Fruit fly (Drosophila melanogaster) whole organism, prepupa: ENCODE measurements around the gene Atg6.

Experiments used
- Blimp-1 ChIP-seq: fragments of 200-800 bp; sonication (Bioruptor generic); optimal IDR thresholded peaks from 3 replicates; lab custom pipeline; 2017; ENCODE audit warnings: missing biosample characterization, missing genetic modification characterization, mild to moderate bottlenecking, moderate library complexity, missing genetic modification reagents
- CG10631 ChIP-seq: fragments of 200-800 bp; sonication (Bioruptor generic); optimal IDR thresholded peaks from 2 replicates; lab custom pipeline; 2016; ENCODE audit warnings: missing biosample characterization, missing genetic modification characterization
- CG10669 ChIP-seq: fragments of 200-800 bp; sonication (Bioruptor generic); optimal IDR thresholded peaks from 3 replicates; lab custom pipeline; 2018; ENCODE audit warnings: missing biosample characterization, mild to moderate bottlenecking, missing genetic modification characterization, moderate library complexity
- CG11762 ChIP-seq: fragments of 200-800 bp; sonication (Bioruptor generic); optimal IDR thresholded peaks from 3 replicates; lab custom pipeline; 2016; ENCODE audit warnings: missing biosample characterization, missing genetic modification characterization; ENCODE audit not compliant: insufficient read depth
- CG15336 ChIP-seq: fragments of 200-800 bp; sonication (Bioruptor generic); IDR thresholded peaks from 2 replicates; pipeline ENCODE4 v1.3.6; 2022; ENCODE audit warnings: missing biosample characterization, missing genetic modification characterization
- CG1621 ChIP-seq: fragments of 200-800 bp; sonication (Bioruptor generic); optimal IDR thresholded peaks from 3 replicates; lab custom pipeline; 2018; ENCODE audit warnings: missing biosample characterization, mild to moderate bottlenecking, missing genetic modification characterization
- CG16779 ChIP-seq: fragments of 200-800 bp; sonication (Bioruptor generic); optimal IDR thresholded peaks from 3 replicates; lab custom pipeline; 2017; ENCODE audit warnings: missing biosample characterization, mild to moderate bottlenecking, missing genetic modification characterization
- CG3032 ChIP-seq: fragments of 200-800 bp; optimal IDR thresholded peaks from 2 replicates; lab custom pipeline; 2019; ENCODE audit warnings: missing biosample characterization, mild to moderate bottlenecking, missing genetic modification characterization, moderate library complexity
- CG31627 ChIP-seq: fragments of 200-800 bp; sonication (Bioruptor generic); optimal IDR thresholded peaks from 3 replicates; lab custom pipeline; 2016; ENCODE audit warnings: missing biosample characterization, missing genetic modification characterization
- CG32006 ChIP-seq: fragments of 200-800 bp; sonication (Bioruptor generic); optimal IDR thresholded peaks from 3 replicates; lab custom pipeline; 2017; ENCODE audit warnings: missing biosample characterization, mild to moderate bottlenecking, missing genetic modification characterization
- CG34406 ChIP-seq: fragments of 200-800 bp; sonication (Bioruptor generic); optimal IDR thresholded peaks from 3 replicates; lab custom pipeline; 2016; ENCODE audit warnings: missing biosample characterization, missing genetic modification characterization
- CG3919 ChIP-seq: fragments of 200-800 bp; sonication (Bioruptor generic); optimal IDR thresholded peaks from 3 replicates; lab custom pipeline; 2016; ENCODE audit warnings: missing biosample characterization, missing genetic modification characterization
- CG4318 ChIP-seq: fragments of 200-800 bp; sonication (Bioruptor generic); optimal IDR thresholded peaks from 3 replicates; lab custom pipeline; 2017; ENCODE audit warnings: missing biosample characterization, mild to moderate bottlenecking, missing genetic modification characterization
- CG6276 ChIP-seq: fragments of 200-800 bp; sonication (Bioruptor generic); optimal IDR thresholded peaks from 2 replicates; lab custom pipeline; 2017; ENCODE audit warnings: missing biosample characterization, mild to moderate bottlenecking, missing genetic modification characterization
- CG6792 ChIP-seq: fragments of 200-800 bp; sonication (Bioruptor generic); optimal IDR thresholded peaks from 3 replicates; lab custom pipeline; 2016; ENCODE audit warnings: missing biosample characterization, missing genetic modification characterization
- CG6854 ChIP-seq: fragments of 200-800 bp; sonication (Bioruptor generic); optimal IDR thresholded peaks from 2 replicates; lab custom pipeline; 2017; ENCODE audit warnings: missing biosample characterization, mild to moderate bottlenecking, missing genetic modification characterization
- CG7368 ChIP-seq: fragments of 200-800 bp; sonication (Bioruptor generic); optimal IDR thresholded peaks from 3 replicates; lab custom pipeline; 2016; ENCODE audit warnings: missing biosample characterization, missing genetic modification characterization
- CG8119 ChIP-seq: fragments of 200-800 bp; sonication (Bioruptor generic); IDR thresholded peaks from 3 replicates; pipeline ENCODE4 v1.3.6; 2022; ENCODE audit warnings: missing biosample characterization, missing genetic modification characterization
- CG8319 ChIP-seq: fragments of 200-800 bp; sonication (Bioruptor generic); optimal IDR thresholded peaks from 3 replicates; lab custom pipeline; 2016; ENCODE audit warnings: missing biosample characterization, missing genetic modification characterization
- CG9139 ChIP-seq: fragments of 200-800 bp; sonication (Bioruptor generic); optimal IDR thresholded peaks from 3 replicates; lab custom pipeline; 2017; ENCODE audit warnings: missing biosample characterization, mild to moderate bottlenecking, missing genetic modification characterization
- Eip75B ChIP-seq: fragments of 200-800 bp; sonication (Bioruptor generic); optimal IDR thresholded peaks from 3 replicates; lab custom pipeline; 2016; ENCODE audit warnings: missing biosample characterization, missing genetic modification characterization
- Eip78C ChIP-seq: fragments of 200-800 bp; sonication (Bioruptor generic); peaks from one replicate; lab custom pipeline; 2016; ENCODE audit warnings: missing biosample characterization, missing genetic modification characterization
- Ets21C ChIP-seq: fragments of 200-800 bp; sonication (Bioruptor generic); optimal IDR thresholded peaks from 3 replicates; lab custom pipeline; 2016; ENCODE audit warnings: missing biosample characterization, missing genetic modification characterization
- Ets96B ChIP-seq: fragments of 200-800 bp; optimal IDR thresholded peaks from 2 replicates; lab custom pipeline; 2019; ENCODE audit warnings: missing biosample characterization, mild to moderate bottlenecking, missing genetic modification characterization, moderate library complexity
- Gug ChIP-seq: fragments of 200-800 bp; sonication (Bioruptor generic); IDR thresholded peaks from 2 replicates; pipeline ENCODE4 v1.3.6; 2022; ENCODE audit warnings: missing biosample characterization, missing genetic modification characterization
- Hr39 ChIP-seq: fragments of 200-800 bp; sonication (Bioruptor generic); optimal IDR thresholded peaks from 2 replicates; lab custom pipeline; 2016; ENCODE audit warnings: missing biosample characterization, missing genetic modification characterization
- Lpt ChIP-seq: fragments of 200-800 bp; sonication (Bioruptor generic); optimal IDR thresholded peaks from 3 replicates; lab custom pipeline; 2016; ENCODE audit warnings: missing biosample characterization, missing genetic modification characterization
- Met ChIP-seq: fragments of 200-800 bp; sonication (Bioruptor generic); optimal IDR thresholded peaks from 3 replicates; lab custom pipeline; 2016; ENCODE audit warnings: missing biosample characterization, missing genetic modification characterization
- Sox14 ChIP-seq: fragments of 200-800 bp; sonication (Bioruptor generic); optimal IDR thresholded peaks from 3 replicates; lab custom pipeline; 2016; ENCODE audit warnings: missing biosample characterization, missing genetic modification characterization
- achi ChIP-seq: fragments of 200-800 bp; sonication (Bioruptor generic); optimal IDR thresholded peaks from 3 replicates; lab custom pipeline; 2016; ENCODE audit warnings: missing biosample characterization, missing genetic modification characterization
- acj6 ChIP-seq: fragments of 200-800 bp; sonication (Bioruptor generic); optimal IDR thresholded peaks from 3 replicates; lab custom pipeline; 2016; ENCODE audit warnings: missing biosample characterization, missing genetic modification characterization
- cyc ChIP-seq: fragments of 200-800 bp; sonication (Bioruptor generic); optimal IDR thresholded peaks from 3 replicates; lab custom pipeline; 2016; ENCODE audit warnings: missing biosample characterization, missing genetic modification characterization
- dac ChIP-seq: fragments of 200-800 bp; sonication (Bioruptor generic); optimal IDR thresholded peaks from 2 replicates; lab custom pipeline; 2017; ENCODE audit warnings: missing biosample characterization, mild to moderate bottlenecking, missing genetic modification characterization
- dsx ChIP-seq: fragments of 200-800 bp; optimal IDR thresholded peaks from 3 replicates; lab custom pipeline; 2019; ENCODE audit warnings: missing biosample characterization, mild to moderate bottlenecking, missing genetic modification characterization, moderate library complexity; ENCODE audit not compliant: poor library complexity, severe bottlenecking
- eg ChIP-seq: fragments of 200-800 bp; sonication (Bioruptor generic); IDR thresholded peaks from 3 replicates; pipeline ENCODE4 v1.3.6; 2022; ENCODE audit warnings: missing biosample characterization, missing genetic modification characterization
- fd59A ChIP-seq: fragments of 200-800 bp; sonication (Bioruptor generic); optimal IDR thresholded peaks from 2 replicates; lab custom pipeline; 2017; ENCODE audit warnings: missing biosample characterization, mild to moderate bottlenecking, missing genetic modification characterization, missing genetic modification reagents
- fd85E ChIP-seq: fragments of 200-800 bp; sonication (Bioruptor generic); optimal IDR thresholded peaks from 3 replicates; lab custom pipeline; 2016; ENCODE audit warnings: missing biosample characterization, missing genetic modification characterization
- fkh ChIP-seq: fragments of 200-800 bp; sonication (Bioruptor generic); optimal IDR thresholded peaks from 3 replicates; lab custom pipeline; 2017; ENCODE audit warnings: missing biosample characterization, mild to moderate bottlenecking, missing genetic modification characterization, moderate library complexity
- net ChIP-seq: fragments of 200-800 bp; sonication (Bioruptor generic); optimal IDR thresholded peaks from 3 replicates; lab custom pipeline; 2016; ENCODE audit warnings: missing biosample characterization, missing genetic modification characterization
- pdm3 ChIP-seq: fragments of 200-800 bp; sonication (Bioruptor generic); optimal IDR thresholded peaks from 3 replicates; lab custom pipeline; 2016; ENCODE audit warnings: missing biosample characterization, missing genetic modification characterization
- salr ChIP-seq, 2 experiments: fragments of 200-800 bp; sonication (Bioruptor generic); optimal IDR thresholded peaks; 3 replicates each; lab custom pipeline; 2016 to 2018; ENCODE audit warnings: missing biosample characterization in 2 of 2, missing genetic modification characterization in 2 of 2, mild to moderate bottlenecking in 1 of 2
- spab ChIP-seq: fragments of 200-800 bp; sonication (Bioruptor generic); optimal IDR thresholded peaks from 2 replicates; lab custom pipeline; 2017; ENCODE audit warnings: missing biosample characterization, mild to moderate bottlenecking, missing genetic modification characterization, missing genetic modification reagents
- svp ChIP-seq: fragments of 200-800 bp; sonication (Bioruptor generic); peaks from one replicate; lab custom pipeline; 2016; ENCODE audit warnings: missing biosample characterization, missing genetic modification characterization
- topi ChIP-seq: fragments of 200-800 bp; sonication (Bioruptor generic); optimal IDR thresholded peaks from 3 replicates; lab custom pipeline; 2016; ENCODE audit warnings: missing biosample characterization, missing genetic modification characterization
- vri ChIP-seq: fragments of 200-800 bp; sonication (Bioruptor generic); optimal IDR thresholded peaks from 3 replicates; lab custom pipeline; 2016; ENCODE audit warnings: missing biosample characterization, mild to moderate bottlenecking, missing genetic modification characterization

Gene Atg6

dm6 chr3R:24025715-24026467 is 24.7 kb downstream of the Atg6 start (continued):
- peak; percentile 58 for TF ChIP-seq CG32006

DNA sequence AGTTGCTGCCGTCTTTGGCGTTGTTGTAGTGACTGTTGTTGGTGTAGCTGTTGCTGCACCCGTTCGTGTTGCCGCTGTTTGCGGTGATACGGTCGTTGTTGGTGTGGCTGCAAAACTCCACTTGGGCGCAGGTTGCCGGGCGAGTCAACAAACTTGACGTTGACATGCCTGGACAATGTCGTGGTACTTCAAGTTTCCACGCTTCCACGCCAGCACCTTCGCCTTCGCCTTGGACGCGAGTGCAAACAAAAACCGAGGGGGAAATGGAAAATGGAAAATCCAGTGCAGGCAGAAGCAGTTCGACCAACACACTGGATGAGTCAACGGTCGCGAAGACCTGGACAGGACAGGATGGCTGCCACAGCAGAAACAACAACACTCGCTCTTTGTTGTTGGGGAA is 25.9 kb downstream of the Atg6 start:
- TF ChIP-seq CG9139 = no peak
- no peak for TF ChIP-seq Blimp-1 (GFP tag; lab: Kevin White, UChicago)
- no peak for TF ChIP-seq CG6854 (GFP tag; lab: Kevin White, UChicago)
- no peak for TF ChIP-seq pdm3 (GFP tag; lab: Kevin White, UChicago)
- no peak for TF ChIP-seq fkh (GFP tag; lab: Kevin White, UChicago)
- no peak for TF ChIP-seq Hr39 (GFP tag; lab: Kevin White, UChicago)
- TF ChIP-seq vri (GFP tag; lab: Kevin White, UChicago) = no peak
- no peak for TF ChIP-seq CG10631 (GFP tag; lab: Kevin White, UChicago)
- no peak for TF ChIP-seq acj6 (GFP tag; lab: Kevin White, UChicago)
- TF ChIP-seq CG8119 (GFP tag; lab: Robert Waterston, UW) = no peak
- no peak for TF ChIP-seq CG10669 (GFP tag; lab: Kevin White, UChicago)
- no peak for TF ChIP-seq Ets21C (GFP tag; lab: Kevin White, UChicago)
- no peak for TF ChIP-seq Met (GFP tag; lab: Kevin White, UChicago)
- TF ChIP-seq CG1621 (tag; lab: Kevin White, UChicago) = no peak
- no peak for TF ChIP-seq topi (GFP tag; lab: Kevin White, UChicago)
- TF ChIP-seq net = no peak
- TF ChIP-seq achi (GFP tag; lab: Kevin White, UChicago) = no peak

- TF ChIP-seq CG6792 (GFP tag; lab: Kevin White, UChicago) = peak; percentile 27
- TF ChIP-seq CG10631 (GFP tag; lab: Kevin White, UChicago) = peak; percentile 52
- peak; percentile 83 for TF ChIP-seq Eip78C (GFP tag; lab: Kevin White, UChicago)
- peak; percentile 53 for TF ChIP-seq CG4318 (GFP tag; lab: Kevin White, UChicago)
- no peak for TF ChIP-seq CG11762
- no peak for TF ChIP-seq CG34406
- peak; percentile 39 for TF ChIP-seq Eip75B (GFP tag; lab: Kevin White, UChicago)
- TF ChIP-seq CG16779 (tag; lab: Kevin White, UChicago) = peak; percentile 13
- no peak for TF ChIP-seq CG9139
- TF ChIP-seq CG7368 (GFP tag; lab: Kevin White, UChicago) = no peak
- TF ChIP-seq spab (GFP tag; lab: Kevin White, UChicago) = peak; percentile 35
- peak; percentile 59 for TF ChIP-seq Sox14 (GFP tag; lab: Kevin White, UChicago)
- TF ChIP-seq cyc = no peak
- TF ChIP-seq CG6276 (GFP tag; lab: Kevin White, UChicago) = peak; percentile 69
- no peak for TF ChIP-seq fd85E (GFP tag; lab: Kevin White, UChicago)
- peak; percentile 68 for TF ChIP-seq CG10669 (GFP tag; lab: Kevin White, UChicago)
- TF ChIP-seq Ets21C (GFP tag; lab: Kevin White, UChicago) = no peak
- TF ChIP-seq Blimp-1 (GFP tag; lab: Kevin White, UChicago) = no peak
- peak; percentile 74 for TF ChIP-seq dsx
- peak; percentile 79 for TF ChIP-seq CG32006
- no peak for TF ChIP-seq svp (GFP tag; lab: Kevin White, UChicago)
- TF ChIP-seq CG3032 (tag; lab: Kevin White, UChicago) = peak; percentile 47
- peak; percentile 45; the same call in 1 of the 3 replicates for TF ChIP-seq CG8119 (GFP tag; lab: Robert Waterston, UW)
- no peak for TF ChIP-seq CG8319 (GFP tag; lab: Kevin White, UChicago)
- TF ChIP-seq Gug (GFP tag; lab: Robert Waterston, UW) = peak; percentile 23; the same call in 1 of the 2 replicates
- peak; percentile 55 for TF ChIP-seq Ets96B (tag; lab: Kevin White, UChicago)
- TF ChIP-seq CG31627 (GFP tag; lab: Kevin White, UChicago) = no peak
- TF ChIP-seq pdm3 (GFP tag; lab: Kevin White, UChicago) = peak; percentile 58
- TF ChIP-seq acj6 (GFP tag; lab: Kevin White, UChicago) = peak; percentile 31
- peak; percentile 67 for TF ChIP-seq CG15336 (GFP tag; lab: Robert Waterston, UW)
- peak; percentile 51 for TF ChIP-seq Lpt
- TF ChIP-seq CG3919 = peak; percentile 42
- TF ChIP-seq net = peak; percentile 22
- TF ChIP-seq Met (GFP tag; lab: Kevin White, UChicago) = no peak
- peak; percentile 0 for TF ChIP-seq dac
- peak; percentile 2 for TF ChIP-seq CG1621 (tag; lab: Kevin White, UChicago)
- peak; percentile 43; the same call in 2 of the 3 replicates for TF ChIP-seq eg
- peak; percentile 22 for TF ChIP-seq fd59A (GFP tag; lab: Kevin White, UChicago)
- peak; percentile 48 to 50 for TF ChIP-seq salr (GFP tag; optimal IDR thresholded peaks at IDR 0.05; lab: Kevin White, UChicago)
These were observed 26.5 kb downstream of the Atg6 start for dm6 chr3R:24024123-24024522.
